Worm (Caenorhabditis elegans) whole organism, L1 larva: Measurements from ENCODE around the gene C50F4.1.

ENCODE experiments used
- ama-1 ChIP-seq: fragments of 150-350 bp; optimal IDR thresholded peaks from 2 replicates; lab custom pipeline; 2014
- ceh-82 ChIP-seq, 3 experiments: fragments of 150-350 bp in 1 of 3; sonication (generic microtip) in 2 of 3; optimal IDR thresholded peaks; 2 replicates each; lab custom pipeline; 2014 to 2017; ENCODE audit warnings: missing biosample characterization in 3 of 3, missing genetic modification characterization in 3 of 3
- fkh-10 ChIP-seq: sonication (generic microtip); optimal IDR thresholded peaks from 2 replicates; lab custom pipeline; 2017; ENCODE audit warnings: missing biosample characterization, missing genetic modification reagents, missing genetic modification characterization
- hlh-17 ChIP-seq: fragments of 200-800 bp; sonication (Bioruptor generic); optimal IDR thresholded peaks from 2 replicates; lab custom pipeline; 2018; ENCODE audit warnings: missing genetic modification characterization, mild to moderate bottlenecking, missing compliant biosample characterization, moderate library complexity, borderline replicate concordance
- nhr-12 ChIP-seq: sonication (generic microtip); optimal IDR thresholded peaks from 2 replicates; lab custom pipeline; 2017; ENCODE audit warnings: missing biosample characterization, missing genetic modification characterization
- pag-3 ChIP-seq: sonication (generic microtip); optimal IDR thresholded peaks from 2 replicates; lab custom pipeline; 2017; ENCODE audit warnings: missing genetic modification characterization, mild to moderate bottlenecking, missing compliant biosample characterization, antibody characterized with exemption, borderline replicate concordance; ENCODE audit not compliant: insufficient read depth
- swsn-7 ChIP-seq: sonication (generic microtip); optimal IDR thresholded peaks from 2 replicates; lab custom pipeline; 2016; ENCODE audit warnings: missing genetic modification characterization, missing compliant biosample characterization
- xbp-1 ChIP-seq: sonication (generic microtip); optimal IDR thresholded peaks from 2 replicates; lab custom pipeline; 2016; ENCODE audit warnings: missing genetic modification characterization, missing compliant biosample characterization

- no peak for TF ChIP-seq xbp-1
- no peak for TF ChIP-seq ama-1 (lab: Kevin White, UChicago)
- TF ChIP-seq nhr-12 (tag; lab: Kevin White, UChicago): no peak
- no peak for TF ChIP-seq swsn-7 (tag; lab: Kevin White, UChicago)
- TF ChIP-seq ceh-82 (tag; optimal IDR thresholded peaks at IDR 0.05; lab: Kevin White, UChicago): no peak
- no peak for TF ChIP-seq pag-3 (tag; lab: Kevin White, UChicago)
- no peak for TF ChIP-seq hlh-17
- no peak for TF ChIP-seq fkh-10
Observed at ce11 chrV:9492460-9492859, 34.1 kb upstream of the C50F4.1 start.
